Worm (Caenorhabditis elegans): ENCODE measurements around the gene B0034.4.

Gene B0034.4

DNA sequence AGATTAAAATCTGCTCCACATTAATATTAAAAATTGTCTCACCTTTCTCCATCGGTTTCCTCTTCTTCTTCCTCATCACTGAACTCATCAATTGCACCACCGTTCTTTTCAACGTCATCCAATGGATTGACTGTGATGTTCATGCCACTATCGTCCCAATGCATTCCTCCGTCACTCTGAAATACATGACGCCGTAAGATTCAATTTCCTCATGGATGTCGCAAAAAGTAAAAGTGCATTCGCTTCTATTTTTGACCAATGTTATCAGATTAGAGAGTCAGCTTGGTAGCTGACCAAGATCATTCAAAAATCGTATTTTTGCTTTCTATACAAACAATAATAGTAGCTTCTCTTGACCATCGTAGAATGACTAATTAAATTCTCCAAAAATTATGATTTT lies 22.9 kb downstream of the B0034.4 start:
- no peak for TF ChIP-seq tbx-37 (GFP tag; conservative IDR thresholded peaks at IDR 0.05)
- TF ChIP-seq hmbx-1 (tag; optimal IDR thresholded peaks at IDR 0.05), result no peak
- TF ChIP-seq aly-1 (tag; optimal IDR thresholded peaks at IDR 0.05), result no peak
- no peak for TF ChIP-seq scrt-1 (GFP tag; IDR thresholded peaks at IDR 0.05)
- TF ChIP-seq hnd-1 (tag; optimal IDR thresholded peaks at IDR 0.05), result no peak

DNA sequence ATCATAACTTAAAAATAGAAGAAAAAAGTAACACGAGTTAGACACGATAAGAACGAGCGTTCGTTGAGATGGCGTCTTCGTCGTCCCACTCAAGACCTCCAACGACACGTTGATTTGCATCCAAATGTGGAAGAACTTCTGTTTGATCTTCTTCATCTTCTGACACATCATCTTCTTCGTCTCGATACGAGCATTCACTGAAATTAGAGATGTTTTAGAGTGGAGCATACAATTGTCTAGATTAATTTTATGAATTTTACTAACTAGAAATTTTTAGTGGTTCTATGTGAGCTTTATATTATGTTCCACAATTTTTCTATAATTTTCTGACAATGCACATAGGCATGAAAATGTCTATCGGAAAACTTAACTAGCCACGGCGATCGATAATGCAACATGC lies 23.5 kb downstream of the B0034.4 start:
- TF ChIP-seq aly-1 (tag; optimal IDR thresholded peaks at IDR 0.05), result no peak
- TF ChIP-seq tbx-37 (GFP tag; conservative IDR thresholded peaks at IDR 0.05), result no peak
- TF ChIP-seq hnd-1 (tag; optimal IDR thresholded peaks at IDR 0.05), result no peak
- no peak for TF ChIP-seq B0310.2 (tag; optimal IDR thresholded peaks at IDR 0.05)
- TF ChIP-seq flt-1 (GFP tag; IDR thresholded peaks at IDR 0.05), result no peak
- no peak for TF ChIP-seq pes-1 (GFP tag; IDR thresholded peaks at IDR 0.05)

DNA sequence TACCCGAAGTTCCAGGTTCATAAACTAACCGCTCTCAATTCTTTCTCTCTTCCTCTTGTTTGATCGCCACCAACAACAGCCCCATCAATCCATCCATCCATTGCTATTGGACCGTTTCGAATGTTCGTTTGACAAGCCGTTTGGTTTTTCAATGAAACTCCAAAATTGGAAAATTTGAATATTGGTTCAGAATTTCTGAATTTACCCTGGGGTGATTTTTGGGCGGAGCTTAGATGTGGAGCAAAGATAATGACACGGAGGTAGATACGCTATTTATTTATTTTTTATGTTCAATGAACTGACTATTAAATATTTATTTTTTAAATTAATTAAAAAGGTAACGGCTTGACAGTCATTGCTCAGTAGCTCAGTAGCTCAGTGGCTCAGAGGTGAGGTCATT lies 25.1 kb downstream of the B0034.4 start, which contains the start of gene B0034.2:
Gene B0034.2, minus strand, starts transcription at position 101 of the 400 bp plus-strand sequence.
- TF ChIP-seq tra-4 (tag; optimal IDR thresholded peaks at IDR 0.05), result no peak
- no peak for TF ChIP-seq tbx-37 (GFP tag; conservative IDR thresholded peaks at IDR 0.05)
- TF ChIP-seq scrt-1 (GFP tag; IDR thresholded peaks at IDR 0.05), result no peak
- no peak for TF ChIP-seq hmg-4 (GFP tag; optimal IDR thresholded peaks at IDR 0.05)
- TF ChIP-seq sea-1 (GFP tag; conservative IDR thresholded peaks at IDR 0.05), result no peak
- no peak for TF ChIP-seq aly-1 (tag; optimal IDR thresholded peaks at IDR 0.05)
- no peak for TF ChIP-seq tbx-11 (GFP tag; IDR thresholded peaks at IDR 0.05)
- TF ChIP-seq ceh-36 (tag; optimal IDR thresholded peaks at IDR 0.05), result no peak
- no peak for TF ChIP-seq hmbx-1 (tag; optimal IDR thresholded peaks at IDR 0.05)
- no peak for TF ChIP-seq ets-7 (tag; optimal IDR thresholded peaks at IDR 0.05)
- no peak for TF ChIP-seq B0310.2 (tag; optimal IDR thresholded peaks at IDR 0.05)
- TF ChIP-seq flt-1 (GFP tag; IDR thresholded peaks at IDR 0.05), result no peak
- TF ChIP-seq F13C5.2 (tag; optimal IDR thresholded peaks at IDR 0.05), result no peak

DNA sequence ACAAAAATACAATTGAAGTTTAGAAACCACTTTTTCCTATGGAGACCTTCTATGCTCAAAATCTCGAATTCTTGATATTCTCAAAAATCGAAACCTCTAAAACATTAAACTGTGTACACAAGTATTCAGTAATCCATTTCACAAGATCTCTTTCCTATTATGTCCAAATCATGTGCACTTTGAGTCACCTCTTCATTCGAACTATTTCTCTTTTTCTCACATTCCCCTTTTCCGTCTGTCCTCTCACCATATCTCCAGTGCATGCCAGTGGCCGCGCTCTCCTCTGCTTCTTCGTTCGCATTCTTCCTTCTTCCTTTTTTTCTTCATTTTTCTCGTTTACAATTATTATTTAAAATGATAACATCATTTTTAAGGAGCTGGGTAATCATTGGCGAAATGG lies 26.7 kb downstream of the B0034.4 start, which contains the start of gene F28B12.1:
Gene F28B12.1, plus strand, starts transcription at position 335 of the 400 bp plus-strand sequence.
- TF ChIP-seq F13C5.2 (tag; optimal IDR thresholded peaks at IDR 0.05), result no peak
- no peak for TF ChIP-seq ets-7 (tag; optimal IDR thresholded peaks at IDR 0.05)
- TF ChIP-seq sea-1 (GFP tag; conservative IDR thresholded peaks at IDR 0.05), result no peak
- TF ChIP-seq B0310.2 (tag; optimal IDR thresholded peaks at IDR 0.05), result no peak
- TF ChIP-seq ama-1 (optimal IDR thresholded peaks at IDR 0.05), result no peak
- TF ChIP-seq tra-4 (tag; optimal IDR thresholded peaks at IDR 0.05), result no peak
- no peak for TF ChIP-seq pes-1 (GFP tag; IDR thresholded peaks at IDR 0.05)

DNA sequence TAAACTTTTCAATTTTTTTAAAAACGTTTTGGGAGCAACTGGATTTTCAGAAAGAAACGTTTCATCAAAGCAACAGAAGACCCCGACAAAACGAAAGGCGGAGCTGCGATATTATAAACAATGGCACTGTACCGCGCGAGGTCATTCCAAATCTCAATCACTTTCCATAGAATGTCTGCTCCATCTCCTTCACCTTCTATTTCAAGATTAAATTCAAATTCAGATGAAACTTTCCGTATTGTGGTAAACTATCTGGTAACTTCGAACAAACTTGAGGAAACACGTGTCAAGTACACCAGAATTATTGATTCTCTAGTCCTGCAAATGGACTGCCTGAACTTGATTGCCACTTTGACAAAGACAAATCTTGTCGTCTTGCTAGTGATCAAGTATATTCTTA lies 28.5 kb downstream of the B0034.4 start, which contains the start of gene F28B12.6:
Gene F28B12.6, plus strand, starts transcription at position 49 of the 400 bp plus-strand sequence.
- TF ChIP-seq ama-1 (optimal IDR thresholded peaks at IDR 0.05) (peak; percentile 24), tbx-37 (GFP tag; conservative IDR thresholded peaks at IDR 0.05) (no peak)

DNA sequence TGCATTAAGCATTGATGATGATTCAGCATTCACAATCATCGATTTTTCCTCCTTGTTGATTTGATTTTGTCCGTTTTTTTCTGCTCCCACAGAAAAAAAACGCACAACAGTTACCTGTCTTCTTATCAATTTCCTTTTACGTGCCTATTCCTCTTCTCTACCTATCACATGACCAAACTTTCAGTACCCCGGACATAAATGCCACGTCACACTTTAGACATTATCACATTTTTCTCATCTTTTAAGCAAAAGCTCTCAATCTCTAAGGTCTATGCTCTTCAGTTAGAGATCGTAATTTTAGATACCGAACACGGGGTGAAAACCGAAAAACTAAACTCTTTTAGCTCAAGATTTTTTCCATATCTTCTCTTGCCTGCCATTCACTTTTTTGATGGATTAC lies 33.3 kb downstream of the B0034.4 start:
- no peak for TF ChIP-seq tra-4 (tag; optimal IDR thresholded peaks at IDR 0.05)

ce11 chrII:5933962-5934422 lies 35.3 kb downstream of the B0034.4 start:
- no peak for TF ChIP-seq aly-1 (tag; optimal IDR thresholded peaks at IDR 0.05)
- TF ChIP-seq hmg-4 (GFP tag; optimal IDR thresholded peaks at IDR 0.05), result no peak
- no peak for TF ChIP-seq tbx-11 (GFP tag; IDR thresholded peaks at IDR 0.05)

- TF ChIP-seq B0310.2 (tag; optimal IDR thresholded peaks at IDR 0.05) (no peak), flt-1 (GFP tag; IDR thresholded peaks at IDR 0.05) (no peak), hmg-4 (GFP tag; optimal IDR thresholded peaks at IDR 0.05) (peak; percentile 50), ceh-36 (tag; optimal IDR thresholded peaks at IDR 0.05) (peak; percentile 24)
These were observed 36.2 kb downstream of the B0034.4 start for ce11 chrII:5933133-5933532.

ce11 chrII:5931904-5932764 lies 37.2 kb downstream of the B0034.4 start:
- TF ChIP-seq ets-7 (tag; optimal IDR thresholded peaks at IDR 0.05) (no peak), pes-1 (GFP tag; IDR thresholded peaks at IDR 0.05) (no peak), hmbx-1 (tag; optimal IDR thresholded peaks at IDR 0.05) (no peak), B0310.2 (tag; optimal IDR thresholded peaks at IDR 0.05) (no peak), aly-1 (tag; optimal IDR thresholded peaks at IDR 0.05) (no peak), hmg-4 (GFP tag; optimal IDR thresholded peaks at IDR 0.05) (no peak), ceh-36 (tag; optimal IDR thresholded peaks at IDR 0.05) (no peak), ama-1 (optimal IDR thresholded peaks at IDR 0.05) (no peak), sea-1 (GFP tag; conservative IDR thresholded peaks at IDR 0.05) (no peak), tbx-37 (GFP tag; conservative IDR thresholded peaks at IDR 0.05) (no peak), ceh-13 (GFP tag; optimal IDR thresholded peaks at IDR 0.05) (no peak)
